Worm (Caenorhabditis elegans) whole organism, young adult: ENCODE data around the gene pak-1.
A peak's percentile ranks its signal among the peaks of the same experiment; 100 is the strongest.

Experiments used
- F10E7.11 ChIP-seq: sonication (generic microtip); optimal IDR thresholded peaks from 2 replicates; lab custom pipeline; 2017; ENCODE audit warnings: mild to moderate bottlenecking, missing genetic modification characterization, moderate library complexity, missing compliant biosample characterization
- ZK185.1 ChIP-seq: sonication (generic microtip); optimal IDR thresholded peaks from 2 replicates; lab custom pipeline; 2016; ENCODE audit warnings: mild to moderate bottlenecking, missing genetic modification characterization, missing compliant biosample characterization; ENCODE audit not compliant: poor library complexity, severe bottlenecking
- akir-1 ChIP-seq: fragments of 200-800 bp; sonication (Bioruptor generic); optimal IDR thresholded peaks from 2 replicates; lab custom pipeline; 2018; ENCODE audit warnings: mild to moderate bottlenecking, missing genetic modification characterization, moderate library complexity, missing compliant biosample characterization
- attf-5 ChIP-seq: fragments of 200-800 bp; sonication (Bioruptor generic); optimal IDR thresholded peaks from 2 replicates; lab custom pipeline; 2018; ENCODE audit warnings: mild to moderate bottlenecking, missing genetic modification characterization, missing compliant biosample characterization
- bed-1 ChIP-seq: fragments of 200-800 bp; sonication (Bioruptor generic); IDR thresholded peaks from 2 replicates; pipeline ENCODE4 v1.3.6; 2022; ENCODE audit warnings: missing genetic modification reagents, missing genetic modification characterization, missing compliant biosample characterization
- bed-2 ChIP-seq: fragments of 200-800 bp; sonication (Bioruptor generic); IDR thresholded peaks from 2 replicates; pipeline ENCODE4 v1.3.6; 2022; ENCODE audit warnings: missing genetic modification reagents, missing genetic modification characterization, missing compliant biosample characterization
- ccch-3 ChIP-seq: fragments of 200-800 bp; sonication (Bioruptor generic); optimal IDR thresholded peaks from 2 replicates; lab custom pipeline; 2018; ENCODE audit warnings: mild to moderate bottlenecking, missing genetic modification characterization, missing compliant biosample characterization
- cebp-1 ChIP-seq, 2 experiments: fragments of 200-800 bp in 1 of 2; sonication (Bioruptor generic) in 1 of 2; sonication (generic microtip) in 1 of 2; IDR thresholded peaks in 1 of 2; optimal IDR thresholded peaks in 1 of 2; 2 replicates each; pipeline versions ENCODE4 v1.3.6 to Lab custom; 2017 to 2022; ENCODE audit warnings: missing compliant biosample characterization in 2 of 2, missing genetic modification characterization in 2 of 2, mild to moderate bottlenecking in 1 of 2, missing genetic modification reagents in 1 of 2, moderate library complexity in 1 of 2
- ceh-27 ChIP-seq: fragments of 200-800 bp; sonication (Bioruptor generic); optimal IDR thresholded peaks from 2 replicates; lab custom pipeline; 2018; ENCODE audit warnings: mild to moderate bottlenecking, missing genetic modification characterization, moderate library complexity, missing compliant biosample characterization
- ceh-91 ChIP-seq: fragments of 200-800 bp; sonication (Bioruptor generic); IDR thresholded peaks from 2 replicates; pipeline ENCODE4 v1.3.6; 2022; ENCODE audit warnings: missing genetic modification reagents, missing genetic modification characterization, missing compliant biosample characterization
- dox-1 ChIP-seq: fragments of 200-800 bp; sonication (Bioruptor generic); IDR thresholded peaks from 2 replicates; pipeline ENCODE4 v1.3.6; 2022; ENCODE audit warnings: missing genetic modification reagents, missing genetic modification characterization, missing compliant biosample characterization
- egl-18 ChIP-seq: fragments of 200-800 bp; sonication (Bioruptor generic); IDR thresholded peaks from 2 replicates; pipeline ENCODE4 v1.3.6; 2022; ENCODE audit warnings: missing genetic modification reagents, missing genetic modification characterization, missing compliant biosample characterization
- ekl-4 ChIP-seq: fragments of 200-800 bp; sonication (Bioruptor generic); IDR thresholded peaks from 2 replicates; pipeline ENCODE4 v1.3.6; 2022; ENCODE audit warnings: missing genetic modification reagents, missing genetic modification characterization, missing compliant biosample characterization
- hlh-12 ChIP-seq: sonication (generic microtip); optimal IDR thresholded peaks from 2 replicates; lab custom pipeline; 2016; ENCODE audit warnings: missing genetic modification characterization, missing compliant biosample characterization
- hmg-1.2 ChIP-seq: fragments of 200-800 bp; sonication (Bioruptor generic); IDR thresholded peaks from 2 replicates; pipeline ENCODE4 v1.3.6; 2022; ENCODE audit warnings: missing genetic modification reagents, missing genetic modification characterization, missing compliant biosample characterization
- hmg-20 ChIP-seq: fragments of 200-800 bp; sonication (Bioruptor generic); IDR thresholded peaks from 2 replicates; pipeline ENCODE4 v1.3.6; 2022; ENCODE audit warnings: missing genetic modification reagents, missing genetic modification characterization, missing compliant biosample characterization
- lag-1 ChIP-seq: fragments of 200-800 bp; sonication (Bioruptor generic); IDR thresholded peaks from 2 replicates; pipeline ENCODE4 v1.3.6; 2022; ENCODE audit warnings: missing genetic modification reagents, missing genetic modification characterization, missing compliant biosample characterization
- let-607 ChIP-seq, 2 experiments: fragments of 200-800 bp in 1 of 2; sonication (Bioruptor generic) in 1 of 2; sonication (generic microtip) in 1 of 2; optimal IDR thresholded peaks; 2 replicates each; lab custom pipeline; 2016 to 2018; ENCODE audit warnings: mild to moderate bottlenecking in 2 of 2, missing compliant biosample characterization in 2 of 2, missing genetic modification characterization in 2 of 2, moderate library complexity in 2 of 2, missing genotype in 1 of 2
- lin-40 ChIP-seq: sonication (generic microtip); optimal IDR thresholded peaks from 2 replicates; lab custom pipeline; 2016; ENCODE audit warnings: missing genetic modification characterization, mild to moderate bottlenecking, missing compliant biosample characterization, missing genotype, missing genetic modification reagents
- lsl-1 ChIP-seq: fragments of 200-800 bp; sonication (Bioruptor generic); optimal IDR thresholded peaks from 2 replicates; lab custom pipeline; 2018; ENCODE audit warnings: mild to moderate bottlenecking, missing genetic modification characterization, moderate library complexity, missing compliant biosample characterization
- madf-10 ChIP-seq: sonication (generic microtip); optimal IDR thresholded peaks from 2 replicates; lab custom pipeline; 2016; ENCODE audit warnings: mild to moderate bottlenecking, missing genetic modification characterization, missing compliant biosample characterization
- madf-3 ChIP-seq: fragments of 200-800 bp; sonication (Bioruptor generic); IDR thresholded peaks from 2 replicates; pipeline ENCODE4 v1.3.6; 2022; ENCODE audit warnings: missing genetic modification reagents, missing genetic modification characterization, missing compliant biosample characterization
- madf-8 ChIP-seq: fragments of 200-800 bp; sonication (Bioruptor generic); conservative IDR thresholded peaks from 2 replicates; pipeline ENCODE4 v1.3.6; 2022; ENCODE audit warnings: missing genetic modification reagents, missing genetic modification characterization, missing compliant biosample characterization
- nhr-120 ChIP-seq: fragments of 200-800 bp; sonication (Bioruptor generic); IDR thresholded peaks from 2 replicates; pipeline ENCODE4 v1.3.6; 2022; ENCODE audit warnings: missing genetic modification characterization, missing compliant biosample characterization
- nhr-80 ChIP-seq: sonication (generic microtip); optimal IDR thresholded peaks from 2 replicates; lab custom pipeline; 2016; ENCODE audit warnings: missing genetic modification characterization, missing compliant biosample characterization
- nhr-90 ChIP-seq: sonication (generic microtip); optimal IDR thresholded peaks from 2 replicates; lab custom pipeline; 2016; ENCODE audit warnings: missing genotype, mild to moderate bottlenecking, missing genetic modification characterization, missing compliant biosample characterization
- pha-4 ChIP-seq: fragments of 150-350 bp; sonication (generic microtip); optimal IDR thresholded peaks from 2 replicates; lab custom pipeline; 2014; ENCODE audit warnings: missing biosample characterization, missing genetic modification reagents, missing genetic modification characterization
- sea-2 ChIP-seq: fragments of 200-800 bp; sonication (Bioruptor generic); IDR thresholded peaks from 2 replicates; pipeline ENCODE4 v1.3.6; 2022; ENCODE audit warnings: missing genetic modification characterization, missing compliant biosample characterization
- somi-1 ChIP-seq: fragments of 200-800 bp; sonication (Bioruptor generic); optimal IDR thresholded peaks from 2 replicates; lab custom pipeline; 2018; ENCODE audit warnings: mild to moderate bottlenecking, missing genetic modification characterization, missing compliant biosample characterization
- zfh-2 ChIP-seq: fragments of 200-800 bp; sonication (Bioruptor generic); conservative IDR thresholded peaks from 2 replicates; pipeline ENCODE4 v1.3.6; 2022; ENCODE audit warnings: missing genetic modification reagents, missing genetic modification characterization, missing compliant biosample characterization
- ztf-18 ChIP-seq: sonication (generic microtip); optimal IDR thresholded peaks from 2 replicates; lab custom pipeline; 2016; ENCODE audit warnings: missing genotype, mild to moderate bottlenecking, missing genetic modification characterization, missing compliant biosample characterization
- ztf-22 ChIP-seq: fragments of 200-800 bp; sonication (Bioruptor generic); optimal IDR thresholded peaks from 2 replicates; lab custom pipeline; 2018; ENCODE audit warnings: mild to moderate bottlenecking, missing genetic modification characterization, moderate library complexity, missing compliant biosample characterization

Gene pak-1

DNA sequence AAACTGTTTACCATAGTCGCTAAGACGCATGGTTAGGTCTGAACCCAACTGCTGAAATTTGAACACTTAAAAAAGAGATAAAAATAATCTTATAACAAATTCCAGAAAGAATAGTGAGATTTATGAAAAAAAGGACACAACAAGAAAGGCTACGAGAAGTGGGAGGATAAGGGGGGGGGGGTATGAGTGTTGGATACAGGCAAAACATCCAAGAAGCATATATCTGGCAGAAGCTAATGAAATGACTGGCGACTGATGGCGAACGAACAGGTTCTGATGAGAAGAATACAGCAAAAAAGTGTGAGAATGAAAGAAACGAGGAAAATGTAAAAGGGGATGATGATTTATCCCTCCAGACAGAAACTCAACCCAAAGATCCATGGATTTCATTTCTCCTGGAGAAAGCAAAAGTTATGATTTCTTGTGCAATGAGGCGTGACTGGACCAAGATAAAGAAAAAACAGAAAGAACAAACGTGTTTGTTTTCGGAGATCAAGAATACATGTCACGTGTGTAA is 17.6 kb upstream of the pak-1 start, which contains the start of gene ptr-4:
Gene ptr-4 (minus strand): TSS at position 51 of the 517 bp plus-strand sequence.
- TF ChIP-seq lsl-1 (GFP tag; lab: Kevin White, UChicago) (no peak), hmg-20 (GFP tag; lab: Robert Waterston, UW) (no peak), ccch-3 (GFP tag; lab: Kevin White, UChicago) (no peak), sea-2 (GFP tag; lab: Robert Waterston, UW) (no peak), ceh-91 (GFP tag; lab: Robert Waterston, UW) (no peak), bed-2 (GFP tag; lab: Robert Waterston, UW) (no peak), hlh-12 (tag; lab: Kevin White, UChicago) (no peak), cebp-1 (GFP tag; IDR thresholded peaks at IDR 0.05; lab: Robert Waterston, UW) (no peak), cebp-1 (tag; optimal IDR thresholded peaks at IDR 0.05; lab: Kevin White, UChicago) (no peak), ztf-22 (GFP tag; lab: Kevin White, UChicago) (no peak), attf-5 (GFP tag; lab: Kevin White, UChicago) (no peak), dox-1 (GFP tag; lab: Robert Waterston, UW) (no peak), madf-8 (no peak), akir-1 (no peak), lin-40 (tag; lab: Kevin White, UChicago) (no peak), egl-18 (no peak), ztf-18 (no peak)

DNA sequence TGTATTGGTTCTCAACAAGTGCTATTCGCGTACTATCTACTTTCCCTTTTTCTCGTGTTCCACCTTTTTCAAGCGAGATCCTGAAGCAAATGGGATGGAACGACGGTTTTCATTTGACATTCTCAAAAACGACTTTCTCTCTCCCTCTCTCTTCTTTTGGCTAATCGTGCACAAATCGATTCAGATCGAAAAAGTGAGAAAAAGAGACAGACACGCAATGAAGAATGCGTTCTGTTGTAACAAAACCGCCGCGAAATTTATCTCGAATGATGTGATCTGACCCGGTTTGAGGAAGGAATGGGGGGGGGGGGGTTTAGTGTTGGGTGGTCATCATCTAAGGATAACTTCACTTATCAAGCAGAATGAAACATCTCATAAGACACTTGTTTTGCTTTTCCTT is 16.0 kb upstream of the pak-1 start:
- TF ChIP-seq cebp-1 (GFP tag; IDR thresholded peaks at IDR 0.05; lab: Robert Waterston, UW) (no peak), cebp-1 (tag; optimal IDR thresholded peaks at IDR 0.05; lab: Kevin White, UChicago) (no peak), F10E7.11 (tag; lab: Kevin White, UChicago) (no peak), lag-1 (GFP tag; lab: Robert Waterston, UW) (no peak), nhr-120 (GFP tag; lab: Robert Waterston, UW) (no peak), bed-1 (GFP tag; lab: Robert Waterston, UW) (no peak), ceh-27 (no peak), ekl-4 (GFP tag; lab: Robert Waterston, UW) (no peak), akir-1 (no peak), madf-3 (GFP tag; lab: Robert Waterston, UW) (no peak)

DNA sequence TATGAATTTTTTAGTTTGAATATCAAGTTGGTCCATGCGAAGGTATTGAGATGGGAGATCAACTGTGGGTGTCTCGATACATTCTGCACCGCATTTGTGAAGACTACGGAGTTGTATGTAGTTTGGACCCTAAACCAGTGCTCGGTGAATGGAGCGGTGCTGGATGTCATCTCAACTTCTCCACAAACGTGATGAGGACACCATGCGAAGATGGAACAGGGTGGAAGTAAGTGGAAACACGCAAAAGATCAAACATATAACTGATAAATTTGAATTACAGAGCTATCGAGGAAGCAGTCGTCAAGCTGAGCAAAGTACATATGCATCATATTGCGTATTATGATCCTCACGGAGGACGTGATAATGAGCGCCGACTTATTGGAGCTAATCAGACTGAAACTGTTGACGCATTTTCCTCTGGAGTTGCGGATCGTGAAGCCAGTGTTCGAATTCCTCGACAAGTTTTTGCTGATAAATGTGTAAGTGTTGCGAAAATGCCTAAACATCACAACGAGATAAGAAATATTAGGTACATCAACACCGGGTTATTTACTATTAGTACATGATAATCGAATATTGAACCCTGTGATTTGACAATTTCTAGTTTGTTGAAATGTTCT is 10.9 kb upstream of the pak-1 start:
- peak; percentile 82 for TF ChIP-seq nhr-80 (tag; lab: Kevin White, UChicago)
- no peak for TF ChIP-seq lag-1 (GFP tag; lab: Robert Waterston, UW)
- TF ChIP-seq madf-10 (tag; lab: Kevin White, UChicago) = peak; percentile 7

DNA sequence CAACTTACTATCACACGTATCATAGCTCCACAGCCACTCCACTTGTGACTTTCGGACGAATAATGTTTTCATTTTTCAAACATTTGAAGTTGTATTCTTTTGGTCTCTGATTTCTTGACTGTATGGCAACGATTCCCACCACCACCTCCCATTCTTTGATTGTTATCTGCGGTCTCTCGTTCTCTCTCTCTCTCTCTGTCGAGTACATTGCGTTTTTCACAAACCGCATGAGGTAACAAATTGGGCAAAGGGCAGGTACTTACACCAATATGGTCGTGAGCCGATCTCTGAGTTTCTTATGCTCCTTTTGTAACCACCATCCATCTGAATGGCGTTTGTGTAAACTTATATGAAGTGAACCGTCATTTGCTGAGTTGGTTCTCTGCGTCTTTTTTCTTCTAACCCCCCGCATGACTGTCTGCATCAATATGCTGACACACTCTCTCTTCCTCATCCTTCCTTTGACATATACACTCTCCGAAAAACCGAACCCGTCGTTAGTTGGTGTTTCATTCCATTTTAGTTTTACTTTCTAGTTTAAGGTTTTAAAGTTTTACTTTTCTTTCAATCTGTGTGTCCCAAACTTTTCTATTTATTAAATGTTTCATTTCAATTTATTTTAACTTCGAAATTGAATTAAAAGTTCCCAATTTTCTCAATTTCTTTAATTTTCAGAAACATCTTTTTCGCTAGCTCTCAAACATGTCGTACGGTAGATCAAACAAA is 9.3 kb upstream of the pak-1 start, which contains the start of gene gln-1:
Gene gln-1 (plus strand): TSS at position 676 of the 726 bp plus-strand sequence.
- TF ChIP-seq somi-1 (GFP tag; lab: Kevin White, UChicago) = no peak
- TF ChIP-seq nhr-80 (tag; lab: Kevin White, UChicago) = peak; percentile 95
- no peak for TF ChIP-seq cebp-1 (GFP tag; IDR thresholded peaks at IDR 0.05; lab: Robert Waterston, UW)
- TF ChIP-seq cebp-1 (tag; optimal IDR thresholded peaks at IDR 0.05; lab: Kevin White, UChicago) = peak; percentile 46
- no peak for TF ChIP-seq egl-18
- peak; percentile 4 for TF ChIP-seq ZK185.1
- peak; percentile 16 to 34 for TF ChIP-seq let-607 (tag; optimal IDR thresholded peaks at IDR 0.05; lab: Kevin White, UChicago)
- TF ChIP-seq zfh-2 = peak; percentile 34; the same call in 1 of the 2 replicates
- TF ChIP-seq dox-1 (GFP tag; lab: Robert Waterston, UW) = 0 out of 2 replicates have a peak, but pooled peaks have one; percentile 53
- TF ChIP-seq madf-10 (tag; lab: Kevin White, UChicago) = peak; percentile 5
- no peak for TF ChIP-seq pha-4
- TF ChIP-seq nhr-90 (tag; lab: Kevin White, UChicago) = peak; percentile 35
- peak; percentile 35; the same call in 1 of the 2 replicates for TF ChIP-seq hmg-1.2 (GFP tag; lab: Robert Waterston, UW)
- TF ChIP-seq, all 124 proteins: peak for 9
